Fruit fly (Drosophila melanogaster) whole organism, prepupa: ENCODE data around the gene CG15754.

Experiments used
- CG10631 ChIP-seq: fragments of 200-800 bp; sonication (Bioruptor generic); optimal IDR thresholded peaks from 2 replicates; lab custom pipeline; 2016; ENCODE audit warnings: missing biosample characterization, missing genetic modification characterization
- CG10669 ChIP-seq: fragments of 200-800 bp; sonication (Bioruptor generic); optimal IDR thresholded peaks from 3 replicates; lab custom pipeline; 2018; ENCODE audit warnings: missing biosample characterization, mild to moderate bottlenecking, missing genetic modification characterization, moderate library complexity
- CG11294 ChIP-seq: fragments of 200-800 bp; sonication (Bioruptor generic); IDR thresholded peaks from 2 replicates; pipeline ENCODE4 v1.3.6; 2022; ENCODE audit warnings: missing biosample characterization, missing genetic modification characterization
- CG11762 ChIP-seq: fragments of 200-800 bp; sonication (Bioruptor generic); optimal IDR thresholded peaks from 3 replicates; lab custom pipeline; 2016; ENCODE audit warnings: missing biosample characterization, missing genetic modification characterization; ENCODE audit not compliant: insufficient read depth
- CG11902 ChIP-seq: fragments of 200-800 bp; sonication (Bioruptor generic); optimal IDR thresholded peaks from 3 replicates; lab custom pipeline; 2016; ENCODE audit warnings: missing biosample characterization, missing genetic modification characterization
- CG1621 ChIP-seq: fragments of 200-800 bp; sonication (Bioruptor generic); optimal IDR thresholded peaks from 3 replicates; lab custom pipeline; 2018; ENCODE audit warnings: missing biosample characterization, mild to moderate bottlenecking, missing genetic modification characterization
- CG16779 ChIP-seq: fragments of 200-800 bp; sonication (Bioruptor generic); optimal IDR thresholded peaks from 3 replicates; lab custom pipeline; 2017; ENCODE audit warnings: missing biosample characterization, mild to moderate bottlenecking, missing genetic modification characterization
- CG3032 ChIP-seq: fragments of 200-800 bp; optimal IDR thresholded peaks from 2 replicates; lab custom pipeline; 2019; ENCODE audit warnings: missing biosample characterization, mild to moderate bottlenecking, missing genetic modification characterization, moderate library complexity
- CG31627 ChIP-seq: fragments of 200-800 bp; sonication (Bioruptor generic); optimal IDR thresholded peaks from 3 replicates; lab custom pipeline; 2016; ENCODE audit warnings: missing biosample characterization, missing genetic modification characterization
- CG32006 ChIP-seq: fragments of 200-800 bp; sonication (Bioruptor generic); optimal IDR thresholded peaks from 3 replicates; lab custom pipeline; 2017; ENCODE audit warnings: missing biosample characterization, mild to moderate bottlenecking, missing genetic modification characterization
- CG34406 ChIP-seq: fragments of 200-800 bp; sonication (Bioruptor generic); optimal IDR thresholded peaks from 3 replicates; lab custom pipeline; 2016; ENCODE audit warnings: missing biosample characterization, missing genetic modification characterization
- CG3919 ChIP-seq: fragments of 200-800 bp; sonication (Bioruptor generic); optimal IDR thresholded peaks from 3 replicates; lab custom pipeline; 2016; ENCODE audit warnings: missing biosample characterization, missing genetic modification characterization
- CG4318 ChIP-seq: fragments of 200-800 bp; sonication (Bioruptor generic); optimal IDR thresholded peaks from 3 replicates; lab custom pipeline; 2017; ENCODE audit warnings: missing biosample characterization, mild to moderate bottlenecking, missing genetic modification characterization
- CG6163 ChIP-seq: fragments of 200-800 bp; sonication (Bioruptor generic); IDR thresholded peaks from 3 replicates; pipeline ENCODE4 v1.3.6; 2022; ENCODE audit warnings: missing biosample characterization, missing genetic modification characterization
- CG6276 ChIP-seq: fragments of 200-800 bp; sonication (Bioruptor generic); optimal IDR thresholded peaks from 2 replicates; lab custom pipeline; 2017; ENCODE audit warnings: missing biosample characterization, mild to moderate bottlenecking, missing genetic modification characterization
- CG6792 ChIP-seq: fragments of 200-800 bp; sonication (Bioruptor generic); optimal IDR thresholded peaks from 3 replicates; lab custom pipeline; 2016; ENCODE audit warnings: missing biosample characterization, missing genetic modification characterization
- CG6808 ChIP-seq: fragments of 200-800 bp; sonication (Bioruptor generic); optimal IDR thresholded peaks from 3 replicates; lab custom pipeline; 2017; ENCODE audit warnings: missing biosample characterization, missing genetic modification characterization, mild to moderate bottlenecking, moderate library complexity, missing genetic modification reagents
- CG6854 ChIP-seq: fragments of 200-800 bp; sonication (Bioruptor generic); optimal IDR thresholded peaks from 2 replicates; lab custom pipeline; 2017; ENCODE audit warnings: missing biosample characterization, mild to moderate bottlenecking, missing genetic modification characterization
- CG7368 ChIP-seq: fragments of 200-800 bp; sonication (Bioruptor generic); optimal IDR thresholded peaks from 3 replicates; lab custom pipeline; 2016; ENCODE audit warnings: missing biosample characterization, missing genetic modification characterization
- CG8119 ChIP-seq: fragments of 200-800 bp; sonication (Bioruptor generic); IDR thresholded peaks from 3 replicates; pipeline ENCODE4 v1.3.6; 2022; ENCODE audit warnings: missing biosample characterization, missing genetic modification characterization
- CG8319 ChIP-seq: fragments of 200-800 bp; sonication (Bioruptor generic); optimal IDR thresholded peaks from 3 replicates; lab custom pipeline; 2016; ENCODE audit warnings: missing biosample characterization, missing genetic modification characterization
- CG8632 ChIP-seq: fragments of 200-800 bp; sonication (Bioruptor generic); optimal IDR thresholded peaks from 3 replicates; lab custom pipeline; 2016; ENCODE audit warnings: missing biosample characterization, missing genetic modification characterization
- Eip75B ChIP-seq: fragments of 200-800 bp; sonication (Bioruptor generic); optimal IDR thresholded peaks from 3 replicates; lab custom pipeline; 2016; ENCODE audit warnings: missing biosample characterization, missing genetic modification characterization
- Eip78C ChIP-seq: fragments of 200-800 bp; sonication (Bioruptor generic); peaks from one replicate; lab custom pipeline; 2016; ENCODE audit warnings: missing biosample characterization, missing genetic modification characterization
- Eip93F ChIP-seq: fragments of 200-800 bp; sonication (Bioruptor generic); optimal IDR thresholded peaks from 2 replicates; lab custom pipeline; 2016; ENCODE audit warnings: missing biosample characterization, mild to moderate bottlenecking, missing genetic modification characterization
- Ets21C ChIP-seq: fragments of 200-800 bp; sonication (Bioruptor generic); optimal IDR thresholded peaks from 3 replicates; lab custom pipeline; 2016; ENCODE audit warnings: missing biosample characterization, missing genetic modification characterization
- Ets96B ChIP-seq: fragments of 200-800 bp; optimal IDR thresholded peaks from 2 replicates; lab custom pipeline; 2019; ENCODE audit warnings: missing biosample characterization, mild to moderate bottlenecking, missing genetic modification characterization, moderate library complexity
- Gug ChIP-seq: fragments of 200-800 bp; sonication (Bioruptor generic); IDR thresholded peaks from 2 replicates; pipeline ENCODE4 v1.3.6; 2022; ENCODE audit warnings: missing biosample characterization, missing genetic modification characterization
- Hr38 ChIP-seq: sonication (Bioruptor generic); optimal IDR thresholded peaks from 2 replicates; lab custom pipeline; 2016; ENCODE audit warnings: missing biosample characterization, missing genetic modification characterization
- Hr39 ChIP-seq: fragments of 200-800 bp; sonication (Bioruptor generic); optimal IDR thresholded peaks from 2 replicates; lab custom pipeline; 2016; ENCODE audit warnings: missing biosample characterization, missing genetic modification characterization
- Hr4 ChIP-seq: fragments of 200-800 bp; sonication (Bioruptor generic); optimal IDR thresholded peaks from 3 replicates; lab custom pipeline; 2016; ENCODE audit warnings: missing biosample characterization, missing genetic modification characterization
- Lpt ChIP-seq: fragments of 200-800 bp; sonication (Bioruptor generic); optimal IDR thresholded peaks from 3 replicates; lab custom pipeline; 2016; ENCODE audit warnings: missing biosample characterization, missing genetic modification characterization
- Met ChIP-seq: fragments of 200-800 bp; sonication (Bioruptor generic); optimal IDR thresholded peaks from 3 replicates; lab custom pipeline; 2016; ENCODE audit warnings: missing biosample characterization, missing genetic modification characterization
- Sox102F ChIP-seq: fragments of 200-800 bp; sonication (Bioruptor generic); optimal IDR thresholded peaks from 2 replicates; lab custom pipeline; 2016; ENCODE audit warnings: missing biosample characterization, mild to moderate bottlenecking, missing genetic modification characterization
- Sox15 ChIP-seq: fragments of 200-800 bp; sonication (Bioruptor generic); optimal IDR thresholded peaks from 3 replicates; lab custom pipeline; 2016; ENCODE audit warnings: missing biosample characterization, missing genetic modification characterization
- achi ChIP-seq: fragments of 200-800 bp; sonication (Bioruptor generic); optimal IDR thresholded peaks from 3 replicates; lab custom pipeline; 2016; ENCODE audit warnings: missing biosample characterization, missing genetic modification characterization
- acj6 ChIP-seq: fragments of 200-800 bp; sonication (Bioruptor generic); optimal IDR thresholded peaks from 3 replicates; lab custom pipeline; 2016; ENCODE audit warnings: missing biosample characterization, missing genetic modification characterization
- cyc ChIP-seq: fragments of 200-800 bp; sonication (Bioruptor generic); optimal IDR thresholded peaks from 3 replicates; lab custom pipeline; 2016; ENCODE audit warnings: missing biosample characterization, missing genetic modification characterization
- dac ChIP-seq: fragments of 200-800 bp; sonication (Bioruptor generic); optimal IDR thresholded peaks from 2 replicates; lab custom pipeline; 2017; ENCODE audit warnings: missing biosample characterization, mild to moderate bottlenecking, missing genetic modification characterization
- dsx ChIP-seq: fragments of 200-800 bp; optimal IDR thresholded peaks from 3 replicates; lab custom pipeline; 2019; ENCODE audit warnings: missing biosample characterization, mild to moderate bottlenecking, missing genetic modification characterization, moderate library complexity; ENCODE audit not compliant: poor library complexity, severe bottlenecking
- eg ChIP-seq: fragments of 200-800 bp; sonication (Bioruptor generic); IDR thresholded peaks from 3 replicates; pipeline ENCODE4 v1.3.6; 2022; ENCODE audit warnings: missing biosample characterization, missing genetic modification characterization
- fd59A ChIP-seq: fragments of 200-800 bp; sonication (Bioruptor generic); optimal IDR thresholded peaks from 2 replicates; lab custom pipeline; 2017; ENCODE audit warnings: missing biosample characterization, mild to moderate bottlenecking, missing genetic modification characterization, missing genetic modification reagents
- fd85E ChIP-seq: fragments of 200-800 bp; sonication (Bioruptor generic); optimal IDR thresholded peaks from 3 replicates; lab custom pipeline; 2016; ENCODE audit warnings: missing biosample characterization, missing genetic modification characterization
- lz ChIP-seq: fragments of 200-800 bp; sonication (Bioruptor generic); optimal IDR thresholded peaks from 3 replicates; lab custom pipeline; 2016; ENCODE audit warnings: missing biosample characterization, missing genetic modification characterization
- net ChIP-seq: fragments of 200-800 bp; sonication (Bioruptor generic); optimal IDR thresholded peaks from 3 replicates; lab custom pipeline; 2016; ENCODE audit warnings: missing biosample characterization, missing genetic modification characterization
- pdm3 ChIP-seq: fragments of 200-800 bp; sonication (Bioruptor generic); optimal IDR thresholded peaks from 3 replicates; lab custom pipeline; 2016; ENCODE audit warnings: missing biosample characterization, missing genetic modification characterization
- salr ChIP-seq, 2 experiments: fragments of 200-800 bp; sonication (Bioruptor generic); optimal IDR thresholded peaks; 3 replicates each; lab custom pipeline; 2016 to 2018; ENCODE audit warnings: missing biosample characterization in 2 of 2, missing genetic modification characterization in 2 of 2, mild to moderate bottlenecking in 1 of 2
- spab ChIP-seq: fragments of 200-800 bp; sonication (Bioruptor generic); optimal IDR thresholded peaks from 2 replicates; lab custom pipeline; 2017; ENCODE audit warnings: missing biosample characterization, mild to moderate bottlenecking, missing genetic modification characterization, missing genetic modification reagents
- ss ChIP-seq, 2 experiments: fragments of 200-800 bp; sonication (Bioruptor generic); optimal IDR thresholded peaks; 2 replicates in 1 of 2; 3 replicates in 1 of 2; lab custom pipeline; 2017 to 2018; ENCODE audit warnings: mild to moderate bottlenecking in 2 of 2, missing biosample characterization in 2 of 2, missing genetic modification characterization in 2 of 2, moderate library complexity in 1 of 2
- topi ChIP-seq: fragments of 200-800 bp; sonication (Bioruptor generic); optimal IDR thresholded peaks from 3 replicates; lab custom pipeline; 2016; ENCODE audit warnings: missing biosample characterization, missing genetic modification characterization
- vri ChIP-seq: fragments of 200-800 bp; sonication (Bioruptor generic); optimal IDR thresholded peaks from 3 replicates; lab custom pipeline; 2016; ENCODE audit warnings: missing biosample characterization, mild to moderate bottlenecking, missing genetic modification characterization

Gene CG15754

DNA sequence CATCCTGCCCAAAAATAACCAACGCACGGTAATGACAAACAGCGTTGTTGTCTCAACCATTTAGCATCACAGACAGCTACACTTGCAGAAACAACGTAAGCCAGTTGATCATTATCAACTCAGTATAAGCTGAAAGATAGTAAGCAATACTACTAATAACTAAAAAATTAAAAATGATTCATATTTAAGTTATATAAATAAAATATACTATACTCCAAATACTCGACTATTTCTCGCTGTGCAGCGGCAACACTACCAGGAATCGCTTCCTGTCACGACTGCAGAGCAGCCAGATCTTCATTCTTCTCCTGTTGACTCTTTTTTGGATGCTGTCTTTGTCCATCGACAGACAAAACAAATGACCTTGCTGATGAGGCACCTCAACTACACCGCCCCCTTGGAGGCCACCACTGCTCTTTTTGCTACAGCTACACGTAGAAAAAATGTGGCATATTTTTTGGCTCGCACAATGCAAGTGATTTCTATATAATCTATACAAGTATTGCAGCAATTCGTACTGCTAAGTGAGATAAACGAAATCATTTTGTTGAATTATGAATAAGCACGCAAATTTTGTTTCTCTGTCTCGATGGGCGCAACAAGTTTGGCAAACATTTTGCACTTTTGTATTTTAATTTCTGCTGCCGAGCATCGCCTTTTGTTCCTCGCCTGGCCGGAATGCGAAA lies 13.3 kb downstream of the CG15754 start:
- TF ChIP-seq CG3032 (tag; lab: Kevin White, UChicago), result peak; percentile 48
- TF ChIP-seq Ets96B (tag; lab: Kevin White, UChicago), result peak; percentile 55
- peak; percentile 26; the same call in 1 of the 3 replicates for TF ChIP-seq eg
- peak; percentile 20 for TF ChIP-seq vri (GFP tag; lab: Kevin White, UChicago)
- TF ChIP-seq CG1621 (tag; lab: Kevin White, UChicago), result no peak
- no peak for TF ChIP-seq CG16779 (tag; lab: Kevin White, UChicago)
- no peak; the same call in 1 of the 2 replicates for TF ChIP-seq Gug
- TF ChIP-seq dsx, result peak; percentile 30
- TF ChIP-seq Hr38 (GFP tag; lab: Kevin White, UChicago), result no peak
- TF ChIP-seq lz, result peak; percentile 70
- peak; percentile 75 for TF ChIP-seq CG31627
- peak; percentile 19 for TF ChIP-seq CG11902 (GFP tag; lab: Kevin White, UChicago)
- peak; percentile 80 for TF ChIP-seq Met (GFP tag; lab: Kevin White, UChicago)
- TF ChIP-seq CG10669 (GFP tag; lab: Kevin White, UChicago), result peak; percentile 45
- peak; percentile 2 for TF ChIP-seq net (GFP tag; lab: Kevin White, UChicago)
- TF ChIP-seq spab (GFP tag; lab: Kevin White, UChicago), result peak; percentile 41
- peak; percentile 48 for TF ChIP-seq CG11762 (GFP tag; lab: Kevin White, UChicago)
- TF ChIP-seq Eip93F, result peak; percentile 8
- TF ChIP-seq acj6 (GFP tag; lab: Kevin White, UChicago), result peak; percentile 22
- no peak for TF ChIP-seq fd59A (GFP tag; lab: Kevin White, UChicago)
- peak; percentile 40 for TF ChIP-seq Ets21C
- TF ChIP-seq ss (GFP tag; optimal IDR thresholded peaks at IDR 0.05; lab: Kevin White, UChicago), result peak; percentile 30 to 38
- peak; percentile 49 for TF ChIP-seq Eip75B (GFP tag; lab: Kevin White, UChicago)
- TF ChIP-seq CG6854 (GFP tag; lab: Kevin White, UChicago), result peak; percentile 7
- TF ChIP-seq Hr39 (GFP tag; lab: Kevin White, UChicago), result peak; percentile 84
- TF ChIP-seq CG3919 (GFP tag; lab: Kevin White, UChicago), result peak; percentile 61
- no peak for TF ChIP-seq CG8119 (GFP tag; lab: Robert Waterston, UW)
- no peak for TF ChIP-seq fd85E (GFP tag; lab: Kevin White, UChicago)
- TF ChIP-seq CG7368 (GFP tag; lab: Kevin White, UChicago), result no peak
- peak; percentile 29 for TF ChIP-seq CG6808
- peak; percentile 34 for TF ChIP-seq CG34406 (GFP tag; lab: Kevin White, UChicago)
- peak; percentile 54 for TF ChIP-seq CG10631 (GFP tag; lab: Kevin White, UChicago)
- peak; percentile 79 for TF ChIP-seq Eip78C (GFP tag; lab: Kevin White, UChicago)
- TF ChIP-seq Sox102F, result peak; percentile 66
- peak; percentile 19 for TF ChIP-seq CG32006 (GFP tag; lab: Kevin White, UChicago)
- TF ChIP-seq CG6163 (GFP tag; lab: Robert Waterston, UW), result peak; percentile 50; the same call in 2 of the 3 replicates
- peak; percentile 49 for TF ChIP-seq CG6792 (GFP tag; lab: Kevin White, UChicago)
- no peak for TF ChIP-seq Lpt (GFP tag; lab: Kevin White, UChicago)
- peak in 1 of 2 experiments; percentile 6 for TF ChIP-seq salr (GFP tag; optimal IDR thresholded peaks at IDR 0.05; lab: Kevin White, UChicago)
- TF ChIP-seq CG8632, result no peak
- TF ChIP-seq pdm3 (GFP tag; lab: Kevin White, UChicago), result peak; percentile 35
- peak; percentile 43 for TF ChIP-seq achi (GFP tag; lab: Kevin White, UChicago)
- TF ChIP-seq CG6276 (GFP tag; lab: Kevin White, UChicago), result no peak
- no peak for TF ChIP-seq CG8319 (GFP tag; lab: Kevin White, UChicago)
- peak; percentile 81 for TF ChIP-seq topi (GFP tag; lab: Kevin White, UChicago)
- TF ChIP-seq dac, result no peak
- no peak for TF ChIP-seq CG11294 (GFP tag; lab: Robert Waterston, UW)
- no peak for TF ChIP-seq Sox15 (GFP tag; lab: Kevin White, UChicago)
- peak; percentile 1 for TF ChIP-seq CG4318 (GFP tag; lab: Kevin White, UChicago)
- no peak for TF ChIP-seq Hr4 (GFP tag; lab: Kevin White, UChicago)
- TF ChIP-seq cyc (GFP tag; lab: Kevin White, UChicago), result peak; percentile 70
